Fruit fly (Drosophila melanogaster) whole organism, adult: ENCODE data around the gene beta-PheRS.

ENCODE experiments used
- CG11617 ChIP-seq: fragments of 200-800 bp; sonication (Bioruptor generic); optimal IDR thresholded peaks from 2 replicates; lab custom pipeline; 2017; ENCODE audit warnings: mild to moderate bottlenecking, missing biosample characterization, missing genetic modification reagents, missing genetic modification characterization
- CG14711 ChIP-seq: fragments of 200-800 bp; sonication (Bioruptor generic); optimal IDR thresholded peaks from 2 replicates; lab custom pipeline; 2018; ENCODE audit warnings: missing biosample characterization, mild to moderate bottlenecking, missing genetic modification characterization, moderate library complexity
- CG1620 ChIP-seq: fragments of 200-800 bp; sonication (Bioruptor generic); optimal IDR thresholded peaks from 2 replicates; lab custom pipeline; 2016; ENCODE audit warnings: missing biosample characterization, missing genetic modification characterization
- CG33017 ChIP-seq: fragments of 200-800 bp; sonication (Bioruptor generic); optimal IDR thresholded peaks from 2 replicates; lab custom pipeline; 2018; ENCODE audit warnings: missing biosample characterization, mild to moderate bottlenecking, missing genetic modification characterization, moderate library complexity
- CG5204 ChIP-seq: fragments of 200-800 bp; sonication (Bioruptor generic); optimal IDR thresholded peaks from 2 replicates; lab custom pipeline; 2016; ENCODE audit warnings: missing biosample characterization, missing genetic modification characterization
- CG7045 ChIP-seq: fragments of 200-800 bp; sonication (Bioruptor generic); optimal IDR thresholded peaks from 2 replicates; lab custom pipeline; 2017; ENCODE audit warnings: missing biosample characterization, mild to moderate bottlenecking, missing genetic modification characterization
- Hr96 ChIP-seq: fragments of 200-800 bp; sonication (Bioruptor generic); optimal IDR thresholded peaks from 2 replicates; lab custom pipeline; 2016; ENCODE audit warnings: missing biosample characterization, missing genetic modification characterization
- cnc ChIP-seq, 2 experiments: fragments of >200 bp; optimal IDR thresholded peaks; 2 replicates each; lab custom pipeline; 2017
- kay ChIP-seq: fragments of 200-800 bp; sonication (Bioruptor generic); peaks from one replicate; lab custom pipeline; 2016; ENCODE audit warnings: missing biosample characterization, missing genetic modification characterization, borderline replicate concordance
- pad ChIP-seq: fragments of 200-800 bp; sonication (Bioruptor generic); optimal IDR thresholded peaks from 3 replicates; lab custom pipeline; 2017; ENCODE audit warnings: missing biosample characterization, missing genetic modification characterization, mild to moderate bottlenecking, moderate library complexity, missing genetic modification reagents
- tj ChIP-seq: fragments of 200-800 bp; sonication (Bioruptor generic); optimal IDR thresholded peaks from 3 replicates; lab custom pipeline; 2017; ENCODE audit warnings: missing biosample characterization, mild to moderate bottlenecking, missing genetic modification characterization, moderate library complexity
- toe ChIP-seq: fragments of 200-800 bp; sonication (Bioruptor generic); optimal IDR thresholded peaks from 2 replicates; lab custom pipeline; 2016; ENCODE audit warnings: missing biosample characterization, missing genetic modification characterization

dm6 chr3R:24270034-24270433 lies 17.6 kb upstream of the beta-PheRS start:
- TF ChIP-seq kay (GFP tag; lab: Kevin White, UChicago) = no peak
- no peak for TF ChIP-seq pad (GFP tag; lab: Kevin White, UChicago)
- no peak for TF ChIP-seq tj (GFP tag; lab: Kevin White, UChicago)
- no peak for TF ChIP-seq CG33017 (tag; lab: Kevin White, UChicago)
- no peak for TF ChIP-seq CG11617 (GFP tag; lab: Kevin White, UChicago)
- no peak for TF ChIP-seq CG5204 (GFP tag; lab: Kevin White, UChicago)
- no peak for TF ChIP-seq CG14711
- TF ChIP-seq cnc (optimal IDR thresholded peaks at IDR 0.05; lab: Kevin White, UChicago) = no peak
- TF ChIP-seq CG7045 (GFP tag; lab: Kevin White, UChicago) = no peak
- TF ChIP-seq toe (GFP tag; lab: Kevin White, UChicago) = no peak
- TF ChIP-seq CG1620 (GFP tag; lab: Kevin White, UChicago) = no peak
- no peak for TF ChIP-seq Hr96 (GFP tag; lab: Kevin White, UChicago)
